Worm (Caenorhabditis elegans) whole organism, early embryonic: ENCODE data around the gene srz-97.

Experiments
- B0310.2 ChIP-seq: sonication (generic microtip); optimal IDR thresholded peaks from 2 replicates; lab custom pipeline; 2016; ENCODE audit warnings: mild to moderate bottlenecking, missing genetic modification characterization, missing compliant biosample characterization
- F13C5.2 ChIP-seq: sonication (generic microtip); optimal IDR thresholded peaks from 2 replicates; lab custom pipeline; 2017; ENCODE audit warnings: mild to moderate bottlenecking, missing genetic modification characterization, inconsistent platforms, missing compliant biosample characterization
- aly-1 ChIP-seq: sonication (generic microtip); optimal IDR thresholded peaks from 2 replicates; lab custom pipeline; 2016; ENCODE audit warnings: missing genetic modification characterization, missing compliant biosample characterization
- ama-1 ChIP-seq: fragments of 150-350 bp; optimal IDR thresholded peaks from 2 replicates; lab custom pipeline; 2014
- ceh-13 ChIP-seq: fragments of 200-800 bp; sonication (Bioruptor generic); optimal IDR thresholded peaks from 2 replicates; lab custom pipeline; 2018; ENCODE audit warnings: mild to moderate bottlenecking, missing genetic modification characterization, missing compliant biosample characterization
- ceh-36 ChIP-seq: sonication (generic microtip); optimal IDR thresholded peaks from 2 replicates; lab custom pipeline; 2016; ENCODE audit warnings: missing genetic modification characterization, inconsistent platforms, missing compliant biosample characterization
- ets-7 ChIP-seq: sonication (generic microtip); optimal IDR thresholded peaks from 2 replicates; lab custom pipeline; 2016; ENCODE audit warnings: missing genotype, missing genetic modification characterization, missing compliant biosample characterization
- flt-1 ChIP-seq: fragments of 200-800 bp; sonication (Bioruptor generic); IDR thresholded peaks from 2 replicates; pipeline ENCODE4 v1.3.6; 2022; ENCODE audit warnings: missing genetic modification characterization, missing compliant biosample characterization
- hmbx-1 ChIP-seq: sonication (generic microtip); optimal IDR thresholded peaks from 2 replicates; lab custom pipeline; 2016; ENCODE audit warnings: mild to moderate bottlenecking, missing genetic modification characterization, missing compliant biosample characterization
- hmg-4 ChIP-seq: fragments of 200-800 bp; sonication (Bioruptor generic); optimal IDR thresholded peaks from 2 replicates; lab custom pipeline; 2018; ENCODE audit warnings: mild to moderate bottlenecking, missing genetic modification characterization, missing compliant biosample characterization
- hnd-1 ChIP-seq: sonication (generic microtip); optimal IDR thresholded peaks from 2 replicates; lab custom pipeline; 2016; ENCODE audit warnings: missing genetic modification characterization, missing compliant biosample characterization
- pes-1 ChIP-seq: fragments of 200-800 bp; sonication (Bioruptor generic); IDR thresholded peaks from 2 replicates; pipeline ENCODE4 v1.3.6; 2022; ENCODE audit warnings: missing genetic modification reagents, missing genetic modification characterization, missing compliant biosample characterization
- scrt-1 ChIP-seq: fragments of 200-800 bp; sonication (Bioruptor generic); IDR thresholded peaks from 2 replicates; pipeline ENCODE4 v1.3.6; 2022; ENCODE audit warnings: missing genetic modification characterization, missing compliant biosample characterization
- sea-1 ChIP-seq: fragments of 200-800 bp; sonication (Bioruptor generic); conservative IDR thresholded peaks from 2 replicates; pipeline ENCODE4 v1.3.6; 2022; ENCODE audit warnings: missing genetic modification characterization, missing compliant biosample characterization
- tbx-11 ChIP-seq: fragments of 200-800 bp; sonication (Bioruptor generic); IDR thresholded peaks from 2 replicates; pipeline ENCODE4 v1.3.6; 2022; ENCODE audit warnings: missing genetic modification characterization, missing compliant biosample characterization
- tbx-37 ChIP-seq: fragments of 200-800 bp; sonication (Bioruptor generic); conservative IDR thresholded peaks from 2 replicates; pipeline ENCODE4 v1.3.6; 2022; ENCODE audit warnings: missing genetic modification reagents, missing genetic modification characterization, missing compliant biosample characterization
- tra-4 ChIP-seq: sonication (generic microtip); optimal IDR thresholded peaks from 2 replicates; lab custom pipeline; 2017; ENCODE audit warnings: missing genetic modification characterization, missing compliant biosample characterization

srz-97 gene

ce11 chrV:14468196-14468874, at the start of gene srz-97:
Gene srz-97, minus strand, starts transcription at chrV:14468246.
- TF ChIP-seq F13C5.2 (tag; lab: Kevin White, UChicago) (no peak), ceh-36 (tag; lab: Kevin White, UChicago) (no peak), pes-1 (no peak), scrt-1 (GFP tag; lab: Robert Waterston, UW) (no peak), hnd-1 (tag; lab: Kevin White, UChicago) (no peak), hmg-4 (GFP tag; lab: Kevin White, UChicago) (no peak)

- TF ChIP-seq B0310.2 (tag; lab: Kevin White, UChicago) (no peak), flt-1 (GFP tag; lab: Robert Waterston, UW) (no peak), aly-1 (tag; lab: Kevin White, UChicago) (no peak), tra-4 (tag; lab: Kevin White, UChicago) (no peak), ama-1 (lab: Kevin White, UChicago) (no peak), ceh-13 (no peak), ets-7 (no peak), ceh-36 (tag; lab: Kevin White, UChicago) (no peak), scrt-1 (GFP tag; lab: Robert Waterston, UW) (no peak), hmg-4 (GFP tag; lab: Kevin White, UChicago) (no peak), hmbx-1 (tag; lab: Kevin White, UChicago) (no peak), tbx-11 (GFP tag; lab: Robert Waterston, UW) (no peak), sea-1 (GFP tag; lab: Robert Waterston, UW) (no peak), hnd-1 (tag; lab: Kevin White, UChicago) (no peak), tbx-37 (GFP tag; lab: Robert Waterston, UW) (no peak), pes-1 (no peak), F13C5.2 (tag; lab: Kevin White, UChicago) (no peak)
Measured at ce11 chrV:14510746-14511145, 42.7 kb upstream of the srz-97 start, which contains the start of gene R02D5.9. Gene R02D5.9, minus strand, starts transcription at chrV:14511123.

ce11 chrV:14508556-14508955, 40.5 kb upstream of the srz-97 start:
- TF ChIP-seq ceh-36 (tag; lab: Kevin White, UChicago) (no peak), ets-7 (no peak), hnd-1 (tag; lab: Kevin White, UChicago) (no peak)

- TF ChIP-seq pes-1 (no peak), hmg-4 (GFP tag; lab: Kevin White, UChicago) (peak; percentile 21)
Measured at ce11 chrV:14508005-14508521, 40.0 kb upstream of the srz-97 start, which contains the start of gene R02D5.1. Gene R02D5.1, plus strand, starts transcription at chrV:14508249.

- TF ChIP-seq hmg-4 (GFP tag; lab: Kevin White, UChicago) (no peak), ets-7 (no peak), hnd-1 (tag; lab: Kevin White, UChicago) (no peak), pes-1 (no peak), ceh-13 (no peak), ceh-36 (tag; lab: Kevin White, UChicago) (no peak), flt-1 (GFP tag; lab: Robert Waterston, UW) (no peak), hmbx-1 (tag; lab: Kevin White, UChicago) (no peak), aly-1 (tag; lab: Kevin White, UChicago) (no peak), tbx-11 (GFP tag; lab: Robert Waterston, UW) (no peak), ama-1 (lab: Kevin White, UChicago) (no peak), tbx-37 (GFP tag; lab: Robert Waterston, UW) (no peak)
Measured at ce11 chrV:14506713-14507675, 38.9 kb upstream of the srz-97 start.

- TF ChIP-seq hmg-4 (GFP tag; lab: Kevin White, UChicago), result peak; percentile 68
- no peak for TF ChIP-seq aly-1 (tag; lab: Kevin White, UChicago)
Measured at ce11 chrV:14505745-14506214, 37.7 kb upstream of the srz-97 start.

- TF ChIP-seq flt-1 (GFP tag; lab: Robert Waterston, UW), result no peak
- TF ChIP-seq hmg-4 (GFP tag; lab: Kevin White, UChicago), result peak; percentile 44
- 0 out of 2 replicates have a peak, but pooled peaks have one; percentile 49 for TF ChIP-seq scrt-1 (GFP tag; lab: Robert Waterston, UW)
- no peak for TF ChIP-seq B0310.2 (tag; lab: Kevin White, UChicago)
- peak; percentile 29; the same call in 1 of the 2 replicates for TF ChIP-seq pes-1
- no peak for TF ChIP-seq ets-7
- TF ChIP-seq aly-1 (tag; lab: Kevin White, UChicago), result no peak
- TF ChIP-seq tbx-37 (GFP tag; lab: Robert Waterston, UW), result no peak
- 0 out of 2 replicates have a peak, but pooled peaks have one; percentile 45 for TF ChIP-seq sea-1 (GFP tag; lab: Robert Waterston, UW)
Measured at ce11 chrV:14504774-14505173, 36.7 kb upstream of the srz-97 start.
